Worm (Caenorhabditis elegans) whole organism, L4/young adult: ENCODE results near the gene nhr-92.

Experiments
- W03F9.2 ChIP-seq: fragments of 150-350 bp; optimal IDR thresholded peaks from 2 replicates; lab custom pipeline; 2014; ENCODE audit warnings: missing biosample characterization, missing genetic modification characterization
- dao-5 ChIP-seq: sonication (generic microtip); optimal IDR thresholded peaks from 2 replicates; lab custom pipeline; 2016; ENCODE audit warnings: missing genotype, missing genetic modification characterization, moderate library complexity, missing compliant biosample characterization
- him-1 ChIP-seq: sonication (generic microtip); optimal IDR thresholded peaks from 2 replicates; lab custom pipeline; 2016; ENCODE audit warnings: missing genotype, missing genetic modification reagents, missing genetic modification characterization, missing compliant biosample characterization

DNA sequence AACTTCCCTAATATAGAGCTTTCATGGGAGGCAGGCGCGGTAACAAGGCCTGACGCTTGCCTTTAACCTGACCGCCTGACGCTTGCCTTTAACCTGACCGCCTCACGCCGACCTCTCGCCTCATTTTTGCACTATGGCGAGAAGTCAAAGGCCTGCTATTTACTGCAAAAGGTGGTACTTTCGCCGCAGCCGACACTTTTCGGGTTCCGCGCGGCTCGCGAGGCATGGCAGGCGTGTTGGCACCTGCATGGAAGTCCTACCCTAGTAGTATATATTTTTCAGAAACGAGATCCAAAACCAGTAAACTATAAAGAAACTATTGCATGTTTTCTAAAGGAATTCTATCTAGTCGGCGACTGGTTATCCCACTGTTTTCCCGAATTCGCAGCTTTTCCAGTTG lies 8.8 kb downstream of the nhr-92 start:
- no peak for TF ChIP-seq him-1 (tag; lab: Kevin White, UChicago)
- TF ChIP-seq dao-5 (tag; lab: Kevin White, UChicago), result no peak
- TF ChIP-seq W03F9.2 (tag; lab: Kevin White, UChicago), result no peak
